Fruit fly (Drosophila melanogaster) whole organism, embryonic: ENCODE data around the gene lva.

Experiments
- Abd-B ChIP-seq: fragments of 200-800 bp; sonication (Bioruptor generic); optimal IDR thresholded peaks from 2 replicates; lab custom pipeline; 2018; ENCODE audit warnings: missing biosample characterization, mild to moderate bottlenecking, missing genetic modification characterization, moderate library complexity
- CG10209 ChIP-seq: fragments of 200-800 bp; sonication (Bioruptor generic); optimal IDR thresholded peaks from 3 replicates; lab custom pipeline; 2017; ENCODE audit warnings: missing biosample characterization, mild to moderate bottlenecking, missing genetic modification characterization, missing genetic modification reagents
- CG12155 ChIP-seq: fragments of 200-800 bp; sonication (Bioruptor generic); optimal IDR thresholded peaks from 3 replicates; lab custom pipeline; 2016; ENCODE audit warnings: missing biosample characterization, missing genetic modification characterization
- CG12236 ChIP-seq: fragments of 200-800 bp; sonication (Bioruptor generic); optimal IDR thresholded peaks from 2 replicates; lab custom pipeline; 2016; ENCODE audit warnings: missing biosample characterization, missing genetic modification characterization
- CG12299 ChIP-seq: fragments of 200-800 bp; sonication (Bioruptor generic); optimal IDR thresholded peaks from 2 replicates; lab custom pipeline; 2018; ENCODE audit warnings: missing biosample characterization, mild to moderate bottlenecking, missing genetic modification characterization
- CG14014 ChIP-seq: fragments of 200-800 bp; sonication (Bioruptor generic); IDR thresholded peaks from 2 replicates; pipeline ENCODE4 v1.3.6; 2022; ENCODE audit warnings: missing biosample characterization, missing genetic modification characterization
- CG14965 ChIP-seq: fragments of 200-800 bp; sonication (Bioruptor generic); optimal IDR thresholded peaks from 2 replicates; lab custom pipeline; 2016; ENCODE audit warnings: missing biosample characterization, missing genetic modification characterization, borderline replicate concordance
- CG16863 ChIP-seq: fragments of 200-800 bp; sonication (Bioruptor generic); optimal IDR thresholded peaks from 3 replicates; lab custom pipeline; 2016; ENCODE audit warnings: missing biosample characterization, missing genetic modification characterization
- CG17385 ChIP-seq: fragments of 200-800 bp; sonication (Bioruptor generic); optimal IDR thresholded peaks from 3 replicates; lab custom pipeline; 2018; ENCODE audit warnings: missing biosample characterization, mild to moderate bottlenecking, missing genetic modification characterization
- CG17829 ChIP-seq: fragments of 200-800 bp; optimal IDR thresholded peaks from 2 replicates; lab custom pipeline; 2019; ENCODE audit warnings: missing biosample characterization, mild to moderate bottlenecking, missing genetic modification characterization, moderate library complexity
- CG18262 ChIP-seq: fragments of 200-800 bp; optimal IDR thresholded peaks from 3 replicates; lab custom pipeline; 2019; ENCODE audit warnings: missing biosample characterization, mild to moderate bottlenecking, missing genetic modification characterization, moderate library complexity
- CG18476 ChIP-seq: fragments of 200-800 bp; sonication (Bioruptor generic); optimal IDR thresholded peaks from 2 replicates; lab custom pipeline; 2016; ENCODE audit warnings: missing biosample characterization, mild to moderate bottlenecking, missing genetic modification characterization
- CG2199 ChIP-seq: fragments of 200-800 bp; sonication (Bioruptor generic); IDR thresholded peaks from 3 replicates; pipeline ENCODE4 v1.3.6; 2022; ENCODE audit warnings: missing biosample characterization, missing genetic modification characterization
- CG32532 ChIP-seq: fragments of 200-800 bp; sonication (Bioruptor generic); IDR thresholded peaks from 2 replicates; pipeline ENCODE4 v1.3.6; 2022; ENCODE audit warnings: missing biosample characterization, missing genetic modification characterization
- CG3281 ChIP-seq: fragments of 200-800 bp; sonication (Bioruptor generic); optimal IDR thresholded peaks from 3 replicates; lab custom pipeline; 2017; ENCODE audit warnings: missing biosample characterization, mild to moderate bottlenecking, missing genetic modification characterization
- CG34224 ChIP-seq: fragments of 200-800 bp; sonication (Bioruptor generic); IDR thresholded peaks from 3 replicates; pipeline ENCODE4 v1.3.6; 2022; ENCODE audit warnings: missing biosample characterization, missing genetic modification characterization; ENCODE audit not compliant: partially characterized antibody
- CG6254 ChIP-seq: fragments of 200-800 bp; sonication (Bioruptor generic); optimal IDR thresholded peaks from 3 replicates; lab custom pipeline; 2017; ENCODE audit warnings: mild to moderate bottlenecking, missing biosample characterization, missing genetic modification reagents, missing genetic modification characterization
- CG6765 ChIP-seq: fragments of 200-800 bp; sonication (Bioruptor generic); optimal IDR thresholded peaks from 3 replicates; lab custom pipeline; 2017; ENCODE audit warnings: missing biosample characterization, mild to moderate bottlenecking, missing genetic modification characterization
- CG7786 ChIP-seq: fragments of 200-800 bp; sonication (Bioruptor generic); optimal IDR thresholded peaks from 2 replicates; lab custom pipeline; 2016; ENCODE audit warnings: missing biosample characterization, missing genetic modification characterization
- Dll ChIP-seq: fragments of 200-800 bp; sonication (Bioruptor generic); IDR thresholded peaks from 4 replicates; pipeline ENCODE4 v1.3.6; 2022; ENCODE audit warnings: missing biosample characterization, missing genetic modification characterization; ENCODE audit not compliant: partially characterized antibody
- E2f2 ChIP-seq: fragments of 200-800 bp; sonication (Bioruptor generic); IDR thresholded peaks from 2 replicates; pipeline ENCODE4 v1.3.6; 2022; ENCODE audit warnings: missing biosample characterization, missing genetic modification characterization
- Fer2 ChIP-seq: fragments of 200-800 bp; sonication (Bioruptor generic); optimal IDR thresholded peaks from 2 replicates; lab custom pipeline; 2018; ENCODE audit warnings: missing biosample characterization, mild to moderate bottlenecking, missing genetic modification characterization, moderate library complexity
- Gsc ChIP-seq: fragments of 200-800 bp; sonication (Bioruptor generic); IDR thresholded peaks from 2 replicates; pipeline ENCODE4 v1.3.6; 2022; ENCODE audit warnings: missing biosample characterization, missing genetic modification characterization
- HLHmδ ChIP-seq: fragments of 200-800 bp; sonication (Bioruptor generic); optimal IDR thresholded peaks from 2 replicates; lab custom pipeline; 2018; ENCODE audit warnings: missing biosample characterization, mild to moderate bottlenecking, missing genetic modification characterization, moderate library complexity
- HmgD ChIP-seq: fragments of 200-800 bp; sonication (Bioruptor generic); optimal IDR thresholded peaks from 3 replicates; lab custom pipeline; 2016; ENCODE audit warnings: missing biosample characterization, missing genetic modification characterization
- Med ChIP-seq: fragments of 200-800 bp; sonication (Bioruptor generic); peaks from one replicate; lab custom pipeline; 2016; ENCODE audit warnings: missing biosample characterization, missing genetic modification characterization, mild to moderate bottlenecking, inconsistent platforms, moderate library complexity
- Myb ChIP-seq: fragments of 200-800 bp; sonication (Bioruptor generic); optimal IDR thresholded peaks from 2 replicates; lab custom pipeline; 2016; ENCODE audit warnings: missing biosample characterization, missing genetic modification characterization
- NC2α ChIP-seq: fragments of 200-800 bp; sonication (Bioruptor generic); optimal IDR thresholded peaks from 2 replicates; lab custom pipeline; 2016; ENCODE audit warnings: missing biosample characterization, missing genetic modification characterization
- Neu2 ChIP-seq: fragments of 200-800 bp; sonication (Bioruptor generic); optimal IDR thresholded peaks from 3 replicates; lab custom pipeline; 2016; ENCODE audit warnings: missing biosample characterization, missing genetic modification characterization, borderline replicate concordance
- Poxn ChIP-seq: fragments of 200-800 bp; sonication (Bioruptor generic); IDR thresholded peaks from 2 replicates; pipeline ENCODE4 v1.3.6; 2022; ENCODE audit warnings: missing biosample characterization, missing genetic modification characterization
- Rfx ChIP-seq: fragments of 200-800 bp; sonication (Bioruptor generic); IDR thresholded peaks from 2 replicates; pipeline ENCODE4 v1.3.6; 2022; ENCODE audit warnings: missing biosample characterization, missing genetic modification characterization
- Six4 ChIP-seq: fragments of 200-800 bp; sonication (Bioruptor generic); optimal IDR thresholded peaks from 2 replicates; lab custom pipeline; 2016; ENCODE audit warnings: missing biosample characterization, missing genetic modification characterization
- Spps ChIP-seq: fragments of 200-800 bp; sonication (Bioruptor generic); optimal IDR thresholded peaks from 2 replicates; lab custom pipeline; 2018; ENCODE audit warnings: missing biosample characterization, mild to moderate bottlenecking, missing genetic modification characterization
- Xrp1 ChIP-seq: fragments of 200-800 bp; sonication (Bioruptor generic); IDR thresholded peaks from 2 replicates; pipeline ENCODE4 v1.3.6; 2022; ENCODE audit warnings: missing biosample characterization, missing genetic modification characterization
- ara ChIP-seq: fragments of 200-800 bp; sonication (Bioruptor generic); IDR thresholded peaks from 2 replicates; pipeline ENCODE4 v1.3.6; 2022; ENCODE audit warnings: missing biosample characterization, missing genetic modification characterization
- bigmax ChIP-seq: fragments of 200-800 bp; sonication (Bioruptor generic); optimal IDR thresholded peaks from 2 replicates; lab custom pipeline; 2018; ENCODE audit warnings: missing biosample characterization, mild to moderate bottlenecking, missing genetic modification characterization
- cad ChIP-seq: fragments of >200 bp; optimal IDR thresholded peaks from 2 replicates; lab custom pipeline; 2017; ENCODE audit warnings: missing biosample characterization, missing genetic modification characterization
- crol ChIP-seq: fragments of 200-800 bp; sonication (Bioruptor generic); IDR thresholded peaks from 2 replicates; pipeline ENCODE4 v1.3.6; 2022; ENCODE audit warnings: missing biosample characterization, missing genetic modification characterization
- crp ChIP-seq, 2 experiments: fragments of 200-800 bp; sonication (Bioruptor generic); optimal IDR thresholded peaks; 2 replicates in 1 of 2; 3 replicates in 1 of 2; lab custom pipeline; 2017; ENCODE audit warnings: missing biosample characterization in 2 of 2, missing genetic modification characterization in 2 of 2, mild to moderate bottlenecking in 1 of 2, moderate library complexity in 1 of 2
- dimm ChIP-seq: fragments of 200-800 bp; sonication (Bioruptor generic); IDR thresholded peaks from 2 replicates; pipeline ENCODE4 v1.3.6; 2022; ENCODE audit warnings: missing biosample characterization, missing genetic modification characterization
- dysf ChIP-seq: fragments of 200-800 bp; sonication (Bioruptor generic); IDR thresholded peaks from 3 replicates; pipeline ENCODE4 v1.3.6; 2022; ENCODE audit warnings: missing biosample characterization, missing genetic modification characterization
- gem ChIP-seq: fragments of 200-800 bp; sonication (Bioruptor generic); optimal IDR thresholded peaks from 2 replicates; lab custom pipeline; 2019; ENCODE audit warnings: missing biosample characterization, mild to moderate bottlenecking, missing genetic modification characterization, moderate library complexity
- gt ChIP-seq: fragments of 200-800 bp; sonication (Bioruptor generic); IDR thresholded peaks from 2 replicates; pipeline ENCODE4 v1.3.6; 2022; ENCODE audit warnings: missing biosample characterization, missing genetic modification characterization
- kah ChIP-seq: fragments of 200-800 bp; sonication (Bioruptor generic); optimal IDR thresholded peaks from 2 replicates; lab custom pipeline; 2018; ENCODE audit warnings: missing biosample characterization, mild to moderate bottlenecking, missing genetic modification characterization
- lab ChIP-seq: fragments of 200-800 bp; sonication (Bioruptor generic); optimal IDR thresholded peaks from 3 replicates; lab custom pipeline; 2017; ENCODE audit warnings: missing biosample characterization, missing genetic modification characterization, mild to moderate bottlenecking, moderate library complexity, missing genetic modification reagents
- repo ChIP-seq: fragments of 200-800 bp; sonication (Bioruptor generic); optimal IDR thresholded peaks from 2 replicates; lab custom pipeline; 2016; ENCODE audit warnings: missing biosample characterization, missing genetic modification characterization
- ro ChIP-seq: fragments of 200-800 bp; sonication (Bioruptor generic); IDR thresholded peaks from 2 replicates; pipeline ENCODE4 v1.3.6; 2022; ENCODE audit warnings: missing biosample characterization, missing genetic modification characterization
- row ChIP-seq: fragments of 200-800 bp; sonication (Bioruptor generic); IDR thresholded peaks from 3 replicates; pipeline ENCODE4 v1.3.6; 2022; ENCODE audit warnings: missing biosample characterization, missing genetic modification characterization
- sd ChIP-seq: fragments of 200-800 bp; sonication (Bioruptor generic); optimal IDR thresholded peaks from 3 replicates; lab custom pipeline; 2018; ENCODE audit warnings: missing biosample characterization, mild to moderate bottlenecking, missing genetic modification characterization, moderate library complexity
- sqz ChIP-seq: fragments of 200-800 bp; sonication (Bioruptor generic); optimal IDR thresholded peaks from 3 replicates; lab custom pipeline; 2018; ENCODE audit warnings: missing biosample characterization, mild to moderate bottlenecking, missing genetic modification characterization
- stwl ChIP-seq: fragments of 200-800 bp; sonication (Bioruptor generic); optimal IDR thresholded peaks from 3 replicates; lab custom pipeline; 2018; ENCODE audit warnings: missing biosample characterization, mild to moderate bottlenecking, missing genetic modification characterization, moderate library complexity
- z ChIP-seq: fragments of 200-800 bp; sonication (Bioruptor generic); IDR thresholded peaks from 3 replicates; pipeline ENCODE4 v1.3.6; 2022; ENCODE audit warnings: missing biosample characterization, missing genetic modification characterization

Gene lva

dm6 chrX:3950199-3950645 lies 14.9 kb downstream of the lva start:
- no peak for TF ChIP-seq ara
- TF ChIP-seq E2f2 (GFP tag; lab: Robert Waterston, UW), result no peak
- TF ChIP-seq Fer2, result no peak
- no peak for TF ChIP-seq lab (GFP tag; lab: Kevin White, UChicago)
- no peak for TF ChIP-seq CG17829 (tag; lab: Kevin White, UChicago)
- peak; percentile 48; the same call in 2 of the 3 replicates for TF ChIP-seq dysf (GFP tag; lab: Robert Waterston, UW)
- peak; percentile 22 for TF ChIP-seq CG12155 (GFP tag; lab: Kevin White, UChicago)
- no peak for TF ChIP-seq gem
- no peak for TF ChIP-seq kah (GFP tag; lab: Kevin White, UChicago)
- no peak for TF ChIP-seq dimm (GFP tag; lab: Robert Waterston, UW)
- TF ChIP-seq Med, result no peak
- no peak for TF ChIP-seq HLHmδ
- no peak for TF ChIP-seq CG2199 (GFP tag; lab: Robert Waterston, UW)
- TF ChIP-seq CG10209 (GFP tag; lab: Kevin White, UChicago), result no peak
- no peak for TF ChIP-seq ro
- TF ChIP-seq crp (GFP tag; optimal IDR thresholded peaks at IDR 0.05; lab: Kevin White, UChicago), result no peak
- TF ChIP-seq CG6254, result no peak
- TF ChIP-seq bigmax (GFP tag; lab: Kevin White, UChicago), result no peak
- TF ChIP-seq Xrp1 (GFP tag; lab: Robert Waterston, UW), result peak; percentile 14; the same call in 1 of the 2 replicates
- no peak for TF ChIP-seq sd (tag; lab: Kevin White, UChicago)
- TF ChIP-seq HmgD (GFP tag; lab: Kevin White, UChicago), result no peak
- TF ChIP-seq Gsc (GFP tag; lab: Robert Waterston, UW), result no peak
- TF ChIP-seq CG14965, result no peak
- peak; percentile 60; the same call in 1 of the 2 replicates for TF ChIP-seq CG32532 (GFP tag; lab: Robert Waterston, UW)
- TF ChIP-seq Poxn (GFP tag; lab: Robert Waterston, UW), result no peak
- no peak for TF ChIP-seq CG6765 (GFP tag; lab: Kevin White, UChicago)
- no peak for TF ChIP-seq cad (GFP tag; lab: Kevin White, UChicago)
- no peak for TF ChIP-seq CG18476
- TF ChIP-seq Dll (GFP tag; lab: Robert Waterston, UW), result no peak
- no peak for TF ChIP-seq Spps
- peak; percentile 29 for TF ChIP-seq Myb
- TF ChIP-seq crol, result peak; percentile 77
- TF ChIP-seq row (GFP tag; lab: Robert Waterston, UW), result peak; percentile 47; the same call in 2 of the 3 replicates
- TF ChIP-seq CG17385 (GFP tag; lab: Kevin White, UChicago), result no peak
- TF ChIP-seq CG18262 (tag; lab: Kevin White, UChicago), result no peak
- TF ChIP-seq CG12236 (GFP tag; lab: Kevin White, UChicago), result no peak
- TF ChIP-seq stwl, result no peak
- TF ChIP-seq Abd-B (GFP tag; lab: Kevin White, UChicago), result no peak
- no peak for TF ChIP-seq CG16863
- no peak for TF ChIP-seq CG3281 (GFP tag; lab: Kevin White, UChicago)
- TF ChIP-seq Rfx (GFP tag; lab: Robert Waterston, UW), result peak; percentile 63
- no peak for TF ChIP-seq repo
- TF ChIP-seq CG14014, result peak; percentile 43; the same call in 1 of the 2 replicates
- no peak for TF ChIP-seq sqz (GFP tag; lab: Kevin White, UChicago)
- TF ChIP-seq z (GFP tag; lab: Robert Waterston, UW), result no peak
- TF ChIP-seq Six4, result no peak
- TF ChIP-seq Neu2 (GFP tag; lab: Kevin White, UChicago), result no peak
- no peak for TF ChIP-seq NC2α (GFP tag; lab: Kevin White, UChicago)
- no peak for TF ChIP-seq CG12299 (tag; lab: Kevin White, UChicago)
- peak; percentile 56 for TF ChIP-seq CG7786 (GFP tag; lab: Kevin White, UChicago)
- TF ChIP-seq CG34224 (GFP tag; lab: Robert Waterston, UW), result no peak
- TF ChIP-seq gt (GFP tag; lab: Robert Waterston, UW), result no peak
